Fruit fly (Drosophila melanogaster): ENCODE measurements around the gene Mi-2.

The Mi-2 gene

DNA sequence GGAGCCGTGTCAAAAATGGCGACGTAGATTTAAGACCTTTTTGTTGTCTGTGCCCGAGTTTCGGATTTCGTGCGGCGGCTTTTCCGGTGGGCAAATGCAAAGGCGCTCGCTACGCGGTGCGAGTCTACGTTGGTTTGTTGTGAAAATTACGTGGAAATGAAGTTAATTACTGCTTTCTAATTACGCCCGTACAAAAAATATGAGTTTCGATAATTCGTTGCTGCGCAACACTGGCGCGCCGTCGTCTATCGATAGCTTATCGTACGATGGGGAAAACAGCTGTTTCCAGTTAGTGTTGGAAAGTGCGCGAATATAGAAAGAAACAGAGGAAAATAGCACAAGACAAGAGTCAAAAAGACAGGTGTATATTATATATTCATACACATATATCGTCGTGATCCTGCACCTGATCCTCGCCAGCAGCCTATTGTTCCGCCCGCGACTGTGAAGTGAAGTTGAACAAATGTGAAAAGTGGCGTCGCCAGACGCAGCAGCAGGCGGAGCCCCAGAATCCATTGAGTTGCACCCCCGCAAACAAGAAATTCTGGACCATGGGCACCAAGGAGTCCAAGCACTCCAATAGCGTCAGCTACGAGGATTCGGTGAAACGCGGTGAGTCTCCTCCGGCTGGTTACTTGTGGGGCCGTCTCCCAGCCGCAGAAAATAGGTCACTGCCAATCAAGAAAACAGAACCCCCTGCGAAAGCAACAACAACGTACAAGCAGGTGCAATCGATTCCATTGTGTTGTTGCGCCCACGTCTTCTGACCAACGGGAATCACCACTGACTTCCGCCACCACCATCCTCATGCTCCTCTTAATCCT, 39.0 kb downstream of the Mi-2 start, which contains the start of the genes Rab8 and Usp32:
Gene Rab8 (minus strand): TSS at position 236 of the 824 bp plus-strand sequence.
Gene Usp32 (plus strand): TSS at position 297 of the 824 bp plus-strand sequence.
- TF ChIP-seq tai (GFP tag; optimal IDR thresholded peaks at IDR 0.05) (no peak), h (GFP tag; optimal IDR thresholded peaks at IDR 0.05) (peak; percentile 85), Myc (optimal IDR thresholded peaks at IDR 0.05) (no peak), dsf (GFP tag; optimal IDR thresholded peaks at IDR 0.05; ENCODE audit: borderline replicate concordance) (no peak), rgr (GFP tag; optimal IDR thresholded peaks at IDR 0.05) (peak; percentile 82), usp (GFP tag; optimal IDR thresholded peaks at IDR 0.05) (no peak), lola (GFP tag; optimal IDR thresholded peaks at IDR 0.05) (no peak), Dif (GFP tag; optimal IDR thresholded peaks at IDR 0.05; ENCODE audit: partially characterized antibody) (no peak), Jra (GFP tag; optimal IDR thresholded peaks at IDR 0.05) (peak; percentile 85), jim (GFP tag; optimal IDR thresholded peaks at IDR 0.05) (no peak), fru (GFP tag; optimal IDR thresholded peaks at IDR 0.05) (peak; percentile 80), Rel (GFP tag; optimal IDR thresholded peaks at IDR 0.05) (peak; percentile 7), Rel (tag; optimal IDR thresholded peaks at IDR 0.05) (peak; percentile 83), foxo (GFP tag; optimal IDR thresholded peaks at IDR 0.05) (peak; percentile 61 to 78), Dfd (GFP tag; optimal IDR thresholded peaks at IDR 0.05) (no peak), ey (GFP tag; optimal IDR thresholded peaks at IDR 0.05) (peak; percentile 52), dmrt93B (GFP tag; optimal IDR thresholded peaks at IDR 0.05) (peak; percentile 40), Sp1 (GFP tag; optimal IDR thresholded peaks at IDR 0.05) (peak; percentile 78), sv (GFP tag; optimal IDR thresholded peaks at IDR 0.05) (peak; percentile 1), Hnf4 (GFP tag; optimal IDR thresholded peaks at IDR 0.05) (peak; percentile 88), psq (GFP tag; optimal IDR thresholded peaks at IDR 0.05) (peak; percentile 90), CG9705 (GFP tag; optimal IDR thresholded peaks at IDR 0.05) (peak; percentile 70), CG32264 (GFP tag; optimal IDR thresholded peaks at IDR 0.05) (peak; percentile 40), br (GFP tag; optimal IDR thresholded peaks at IDR 0.05) (peak; percentile 76), N (GFP tag; optimal IDR thresholded peaks at IDR 0.05) (no peak), sage (GFP tag; optimal IDR thresholded peaks at IDR 0.05) (no peak), brk (GFP tag; optimal IDR thresholded peaks at IDR 0.05) (no peak), OdsH (GFP tag; optimal IDR thresholded peaks at IDR 0.05) (peak; percentile 73), pan (optimal IDR thresholded peaks at IDR 0.05) (no peak), Hr83 (GFP tag; optimal IDR thresholded peaks at IDR 0.05; ENCODE audit: poor library complexity, severe bottlenecking) (peak; percentile 80), Mio (GFP tag; optimal IDR thresholded peaks at IDR 0.05) (no peak), Vsx2 (GFP tag; optimal IDR thresholded peaks at IDR 0.05; ENCODE audit: partially characterized antibody) (peak; percentile 78), CrebA (GFP tag; optimal IDR thresholded peaks at IDR 0.05; ENCODE audit: borderline replicate concordance) (no peak), Abd-B (GFP tag; optimal IDR thresholded peaks at IDR 0.05) (no peak), dl (GFP tag; optimal IDR thresholded peaks at IDR 0.05; ENCODE audit: insufficient read depth in 1 of 2, partially characterized antibody in 2 of 2) (no peak), woc (GFP tag; optimal IDR thresholded peaks at IDR 0.05) (peak; percentile 42), Hr78 (GFP tag; optimal IDR thresholded peaks at IDR 0.05) (no peak), HLH106 (tag; optimal IDR thresholded peaks at IDR 0.05) (peak; percentile 69), GATAd (GFP tag; optimal IDR thresholded peaks at IDR 0.05) (peak; percentile 43)

dm6 chr3L:19869698-19870097, 40.3 kb downstream of the Mi-2 start:
- TF ChIP-seq CG32264 (GFP tag; optimal IDR thresholded peaks at IDR 0.05) (no peak), foxo (GFP tag; optimal IDR thresholded peaks at IDR 0.05) (peak in 1 of 2 experiments; percentile 48), GATAd (GFP tag; optimal IDR thresholded peaks at IDR 0.05) (no peak), HLH106 (tag; optimal IDR thresholded peaks at IDR 0.05) (no peak), dmrt93B (GFP tag; optimal IDR thresholded peaks at IDR 0.05) (no peak), Hnf4 (GFP tag; optimal IDR thresholded peaks at IDR 0.05) (no peak), Myc (optimal IDR thresholded peaks at IDR 0.05) (no peak), lola (GFP tag; optimal IDR thresholded peaks at IDR 0.05) (no peak), Hr78 (GFP tag; optimal IDR thresholded peaks at IDR 0.05) (no peak), tai (GFP tag; optimal IDR thresholded peaks at IDR 0.05) (no peak), usp (GFP tag; optimal IDR thresholded peaks at IDR 0.05) (no peak), OdsH (GFP tag; optimal IDR thresholded peaks at IDR 0.05) (peak; percentile 37), rgr (GFP tag; optimal IDR thresholded peaks at IDR 0.05) (peak; percentile 36), psq (GFP tag; optimal IDR thresholded peaks at IDR 0.05) (peak; percentile 19), h (GFP tag; optimal IDR thresholded peaks at IDR 0.05) (peak; percentile 52), woc (GFP tag; optimal IDR thresholded peaks at IDR 0.05) (no peak), fru (GFP tag; optimal IDR thresholded peaks at IDR 0.05) (peak; percentile 41), Abd-B (GFP tag; optimal IDR thresholded peaks at IDR 0.05) (no peak), sage (GFP tag; optimal IDR thresholded peaks at IDR 0.05) (no peak), Jra (GFP tag; optimal IDR thresholded peaks at IDR 0.05) (no peak), ey (GFP tag; optimal IDR thresholded peaks at IDR 0.05) (peak; percentile 15), N (GFP tag; optimal IDR thresholded peaks at IDR 0.05) (no peak), dl (GFP tag; optimal IDR thresholded peaks at IDR 0.05; ENCODE audit: insufficient read depth in 1 of 2, partially characterized antibody in 2 of 2) (no peak), dsf (GFP tag; optimal IDR thresholded peaks at IDR 0.05; ENCODE audit: borderline replicate concordance) (no peak), Rel (GFP tag; optimal IDR thresholded peaks at IDR 0.05) (no peak), Rel (tag; optimal IDR thresholded peaks at IDR 0.05) (peak; percentile 95), Sp1 (GFP tag; optimal IDR thresholded peaks at IDR 0.05) (no peak), brk (GFP tag; optimal IDR thresholded peaks at IDR 0.05) (no peak), Vsx2 (GFP tag; optimal IDR thresholded peaks at IDR 0.05; ENCODE audit: partially characterized antibody) (no peak), pan (optimal IDR thresholded peaks at IDR 0.05) (no peak), Hr83 (GFP tag; optimal IDR thresholded peaks at IDR 0.05; ENCODE audit: poor library complexity, severe bottlenecking) (no peak), br (GFP tag; optimal IDR thresholded peaks at IDR 0.05) (peak; percentile 28), Mio (GFP tag; optimal IDR thresholded peaks at IDR 0.05) (no peak), CG9705 (GFP tag; optimal IDR thresholded peaks at IDR 0.05) (no peak), jim (GFP tag; optimal IDR thresholded peaks at IDR 0.05) (no peak), Dfd (GFP tag; optimal IDR thresholded peaks at IDR 0.05) (no peak), CrebA (GFP tag; optimal IDR thresholded peaks at IDR 0.05; ENCODE audit: borderline replicate concordance) (no peak), sv (GFP tag; optimal IDR thresholded peaks at IDR 0.05) (no peak), Dif (GFP tag; optimal IDR thresholded peaks at IDR 0.05; ENCODE audit: partially characterized antibody) (no peak)

Data from whole organism, wandering third instar larva.